Fruit fly (Drosophila melanogaster) whole organism, prepupa: ENCODE data around the gene CG12229.

ENCODE experiments used
- CG11294 ChIP-seq: fragments of 200-800 bp; sonication (Bioruptor generic); IDR thresholded peaks from 2 replicates; pipeline ENCODE4 v1.3.6; 2022; ENCODE audit warnings: missing biosample characterization, missing genetic modification characterization
- CG11762 ChIP-seq: fragments of 200-800 bp; sonication (Bioruptor generic); optimal IDR thresholded peaks from 3 replicates; lab custom pipeline; 2016; ENCODE audit warnings: missing biosample characterization, missing genetic modification characterization; ENCODE audit not compliant: insufficient read depth
- CG11902 ChIP-seq: fragments of 200-800 bp; sonication (Bioruptor generic); optimal IDR thresholded peaks from 3 replicates; lab custom pipeline; 2016; ENCODE audit warnings: missing biosample characterization, missing genetic modification characterization
- CG9139 ChIP-seq: fragments of 200-800 bp; sonication (Bioruptor generic); optimal IDR thresholded peaks from 3 replicates; lab custom pipeline; 2017; ENCODE audit warnings: missing biosample characterization, mild to moderate bottlenecking, missing genetic modification characterization
- Eip78C ChIP-seq: fragments of 200-800 bp; sonication (Bioruptor generic); peaks from one replicate; lab custom pipeline; 2016; ENCODE audit warnings: missing biosample characterization, missing genetic modification characterization
- Ets21C ChIP-seq: fragments of 200-800 bp; sonication (Bioruptor generic); optimal IDR thresholded peaks from 3 replicates; lab custom pipeline; 2016; ENCODE audit warnings: missing biosample characterization, missing genetic modification characterization
- Gug ChIP-seq: fragments of 200-800 bp; sonication (Bioruptor generic); IDR thresholded peaks from 2 replicates; pipeline ENCODE4 v1.3.6; 2022; ENCODE audit warnings: missing biosample characterization, missing genetic modification characterization
- Hr39 ChIP-seq: fragments of 200-800 bp; sonication (Bioruptor generic); optimal IDR thresholded peaks from 2 replicates; lab custom pipeline; 2016; ENCODE audit warnings: missing biosample characterization, missing genetic modification characterization
- achi ChIP-seq: fragments of 200-800 bp; sonication (Bioruptor generic); optimal IDR thresholded peaks from 3 replicates; lab custom pipeline; 2016; ENCODE audit warnings: missing biosample characterization, missing genetic modification characterization
- eg ChIP-seq: fragments of 200-800 bp; sonication (Bioruptor generic); IDR thresholded peaks from 3 replicates; pipeline ENCODE4 v1.3.6; 2022; ENCODE audit warnings: missing biosample characterization, missing genetic modification characterization
- fd59A ChIP-seq: fragments of 200-800 bp; sonication (Bioruptor generic); optimal IDR thresholded peaks from 2 replicates; lab custom pipeline; 2017; ENCODE audit warnings: missing biosample characterization, mild to moderate bottlenecking, missing genetic modification characterization, missing genetic modification reagents
- pdm3 ChIP-seq: fragments of 200-800 bp; sonication (Bioruptor generic); optimal IDR thresholded peaks from 3 replicates; lab custom pipeline; 2016; ENCODE audit warnings: missing biosample characterization, missing genetic modification characterization
- spab ChIP-seq: fragments of 200-800 bp; sonication (Bioruptor generic); optimal IDR thresholded peaks from 2 replicates; lab custom pipeline; 2017; ENCODE audit warnings: missing biosample characterization, mild to moderate bottlenecking, missing genetic modification characterization, missing genetic modification reagents
- vri ChIP-seq: fragments of 200-800 bp; sonication (Bioruptor generic); optimal IDR thresholded peaks from 3 replicates; lab custom pipeline; 2016; ENCODE audit warnings: missing biosample characterization, mild to moderate bottlenecking, missing genetic modification characterization

dm6 chr3L:17474711-17475451, 38.6 kb upstream of the CG12229 start, which contains the start of the genes UQCR-Q and CG46525:
- TF ChIP-seq Hr39 (GFP tag; lab: Kevin White, UChicago) (no peak), pdm3 (GFP tag; lab: Kevin White, UChicago) (no peak), eg (GFP tag; lab: Robert Waterston, UW) (no peak), CG11762 (GFP tag; lab: Kevin White, UChicago) (no peak), CG9139 (no peak), spab (GFP tag; lab: Kevin White, UChicago) (no peak), vri (GFP tag; lab: Kevin White, UChicago) (peak; percentile 83), CG11902 (no peak), Eip78C (GFP tag; lab: Kevin White, UChicago) (no peak), Gug (GFP tag; lab: Robert Waterston, UW) (no peak), achi (GFP tag; lab: Kevin White, UChicago) (no peak), CG11294 (GFP tag; lab: Robert Waterston, UW) (no peak), fd59A (GFP tag; lab: Kevin White, UChicago) (no peak), Ets21C (GFP tag; lab: Kevin White, UChicago) (no peak)
